Worm (Caenorhabditis elegans): ENCODE measurements around the gene str-55.

ce11 chrV:16435510-16435909 is 18.6 kb upstream of the str-55 start, which contains the start of the genes F26D2.13 and F26D2.14:
- no peak for TF ChIP-seq nhr-12 (tag; optimal IDR thresholded peaks at IDR 0.05)
- no peak for TF ChIP-seq mab-5 (tag; optimal IDR thresholded peaks at IDR 0.05)
- TF ChIP-seq tbx-8 (GFP tag; optimal IDR thresholded peaks at IDR 0.05): no peak
- no peak for TF ChIP-seq nhr-28 (tag; optimal IDR thresholded peaks at IDR 0.05)
- no peak for TF ChIP-seq elt-3 (tag; optimal IDR thresholded peaks at IDR 0.05)
- TF ChIP-seq mls-2 (tag; optimal IDR thresholded peaks at IDR 0.05): no peak
- no peak for TF ChIP-seq snpc-4 (tag; optimal IDR thresholded peaks at IDR 0.05)
- no peak for TF ChIP-seq unc-62 (GFP tag; optimal IDR thresholded peaks at IDR 0.05)
- no peak for TF ChIP-seq lin-13 (tag; optimal IDR thresholded peaks at IDR 0.05)
- no peak for TF ChIP-seq elt-1 (tag; optimal IDR thresholded peaks at IDR 0.05; ENCODE audit: borderline replicate concordance, insufficient read depth)
- TF ChIP-seq nhr-237 (tag; optimal IDR thresholded peaks at IDR 0.05): no peak
- no peak for TF ChIP-seq lsy-2 (tag; optimal IDR thresholded peaks at IDR 0.05)
- no peak for TF ChIP-seq ztf-11 (tag; optimal IDR thresholded peaks at IDR 0.05)

Measured in whole organism, mixed stage, embryonic.